Fruit fly (Drosophila melanogaster) whole organism, wandering third instar larva: ENCODE data around the gene PIG-L.

Experiments
- Abd-B ChIP-seq: fragments of >200 bp; optimal IDR thresholded peaks from 2 replicates; lab custom pipeline; 2017; ENCODE audit warnings: missing biosample characterization, missing genetic modification characterization
- CG32264 ChIP-seq: fragments of 200-800 bp; sonication (Bioruptor generic); optimal IDR thresholded peaks from 2 replicates; lab custom pipeline; 2016; ENCODE audit warnings: missing biosample characterization, missing genetic modification characterization
- CG9705 ChIP-seq: fragments of 200-800 bp; sonication (Bioruptor generic); optimal IDR thresholded peaks from 2 replicates; lab custom pipeline; 2018; ENCODE audit warnings: missing biosample characterization, mild to moderate bottlenecking, missing genetic modification characterization
- CrebA ChIP-seq: fragments of 200-800 bp; sonication (Bioruptor generic); optimal IDR thresholded peaks from 2 replicates; lab custom pipeline; 2016; ENCODE audit warnings: missing biosample characterization, mild to moderate bottlenecking, missing genetic modification characterization, borderline replicate concordance
- Dfd ChIP-seq: fragments of >200 bp; optimal IDR thresholded peaks from 2 replicates; lab custom pipeline; 2017; ENCODE audit warnings: missing biosample characterization, missing genetic modification characterization
- Dif ChIP-seq: fragments of 200-275, 200-300 bp; sonication (Bioruptor generic); optimal IDR thresholded peaks from 2 replicates; lab custom pipeline; 2018; ENCODE audit warnings: missing biosample characterization, missing genetic modification characterization; ENCODE audit not compliant: partially characterized antibody
- GATAd ChIP-seq: sonication (Bioruptor generic); optimal IDR thresholded peaks from 2 replicates; lab custom pipeline; 2016; ENCODE audit warnings: missing biosample characterization, missing genetic modification characterization
- HLH106 ChIP-seq: fragments of 200-800 bp; optimal IDR thresholded peaks from 3 replicates; lab custom pipeline; 2019; ENCODE audit warnings: missing biosample characterization, mild to moderate bottlenecking, missing genetic modification characterization, moderate library complexity
- Hnf4 ChIP-seq: fragments of 200-800 bp; sonication (Bioruptor generic); optimal IDR thresholded peaks from 2 replicates; lab custom pipeline; 2016; ENCODE audit warnings: missing biosample characterization, mild to moderate bottlenecking, missing genetic modification characterization
- Hr78 ChIP-seq: fragments of >200 bp; optimal IDR thresholded peaks from 2 replicates; lab custom pipeline; 2017; ENCODE audit warnings: missing biosample characterization, missing genetic modification characterization
- Hr83 ChIP-seq: fragments of 200-300 bp; sonication (Bioruptor generic); optimal IDR thresholded peaks from 2 replicates; lab custom pipeline; 2016; ENCODE audit warnings: missing biosample characterization, mild to moderate bottlenecking, missing genetic modification characterization, moderate library complexity; ENCODE audit not compliant: poor library complexity, severe bottlenecking
- Jra ChIP-seq: sonication (Bioruptor generic); optimal IDR thresholded peaks from 2 replicates; lab custom pipeline; 2016; ENCODE audit warnings: missing biosample characterization, missing genetic modification characterization
- Mio ChIP-seq: sonication (Bioruptor generic); optimal IDR thresholded peaks from 2 replicates; lab custom pipeline; 2016; ENCODE audit warnings: missing biosample characterization, missing genetic modification characterization
- Myc ChIP-seq: fragments of >200 bp; optimal IDR thresholded peaks from 2 replicates; lab custom pipeline; 2017
- N ChIP-seq: fragments of >200 bp; optimal IDR thresholded peaks from 2 replicates; lab custom pipeline; 2018; ENCODE audit warnings: missing biosample characterization, missing external identifiers, missing genetic modification characterization
- OdsH ChIP-seq: fragments of 200-800 bp; sonication (Bioruptor generic); optimal IDR thresholded peaks from 2 replicates; lab custom pipeline; 2016; ENCODE audit warnings: missing biosample characterization, mild to moderate bottlenecking, missing genetic modification characterization
- Rel ChIP-seq, 2 experiments: fragments of 200-800 bp; sonication (Bioruptor generic) in 1 of 2; optimal IDR thresholded peaks; 2 replicates in 1 of 2; 3 replicates in 1 of 2; lab custom pipeline; 2016 to 2019; ENCODE audit warnings: mild to moderate bottlenecking in 2 of 2, missing biosample characterization in 2 of 2, missing genetic modification characterization in 2 of 2, moderate library complexity in 1 of 2
- Sp1 ChIP-seq: fragments of 200-800 bp; sonication (Bioruptor generic); optimal IDR thresholded peaks from 3 replicates; lab custom pipeline; 2019; ENCODE audit warnings: missing biosample characterization, mild to moderate bottlenecking, missing genetic modification characterization, moderate library complexity
- Vsx2 ChIP-seq: fragments of 200-300, 225-300 bp; sonication (Bioruptor generic); optimal IDR thresholded peaks from 2 replicates; lab custom pipeline; 2018; ENCODE audit warnings: missing biosample characterization, missing genetic modification characterization; ENCODE audit not compliant: partially characterized antibody
- br ChIP-seq: fragments of 200-800 bp; sonication (Bioruptor generic); optimal IDR thresholded peaks from 2 replicates; lab custom pipeline; 2016; ENCODE audit warnings: missing biosample characterization, missing genetic modification characterization
- brk ChIP-seq: fragments of 200-800 bp; sonication (Bioruptor generic); optimal IDR thresholded peaks from 2 replicates; lab custom pipeline; 2016; ENCODE audit warnings: missing biosample characterization, mild to moderate bottlenecking, missing genetic modification characterization
- dl ChIP-seq, 2 experiments: fragments of 175-275, 200-275 bp in 1 of 2; fragments of 200-275 bp in 1 of 2; sonication (Bioruptor generic); optimal IDR thresholded peaks; lab custom pipeline; 2018; ENCODE audit warnings: mild to moderate bottlenecking in 2 of 2, missing biosample characterization in 2 of 2, missing genetic modification characterization in 2 of 2, moderate library complexity in 2 of 2; ENCODE audit not compliant: partially characterized antibody in 2 of 2, insufficient read depth in 1 of 2
- dmrt93B ChIP-seq: fragments of 200-800 bp; sonication (Bioruptor generic); optimal IDR thresholded peaks from 2 replicates; lab custom pipeline; 2018; ENCODE audit warnings: missing biosample characterization, mild to moderate bottlenecking, missing genetic modification characterization
- dsf ChIP-seq: sonication (Bioruptor generic); optimal IDR thresholded peaks from 2 replicates; lab custom pipeline; 2016; ENCODE audit warnings: missing biosample characterization, missing genetic modification characterization, borderline replicate concordance
- ey ChIP-seq: fragments of 200-800 bp; sonication (Bioruptor generic); optimal IDR thresholded peaks from 2 replicates; lab custom pipeline; 2016; ENCODE audit warnings: missing biosample characterization, missing genetic modification characterization
- foxo ChIP-seq, 2 experiments: fragments of 200-800 bp; sonication (Bioruptor generic); optimal IDR thresholded peaks; 2 replicates in 1 of 2; 3 replicates in 1 of 2; lab custom pipeline; 2016 to 2017; ENCODE audit warnings: missing biosample characterization in 2 of 2, missing genetic modification characterization in 2 of 2
- fru ChIP-seq: fragments of 200-800 bp; sonication (Bioruptor generic); optimal IDR thresholded peaks from 3 replicates; lab custom pipeline; 2016; ENCODE audit warnings: missing biosample characterization, mild to moderate bottlenecking, missing genetic modification characterization
- h ChIP-seq: fragments of 200-800 bp; sonication (Bioruptor generic); optimal IDR thresholded peaks from 3 replicates; lab custom pipeline; 2016; ENCODE audit warnings: missing biosample characterization, mild to moderate bottlenecking, missing genetic modification characterization
- jim ChIP-seq: fragments of 175-275, 200-325 bp; sonication (Bioruptor generic); optimal IDR thresholded peaks from 2 replicates; lab custom pipeline; 2016; ENCODE audit warnings: missing biosample characterization, mild to moderate bottlenecking, missing genetic modification characterization
- lola ChIP-seq: fragments of >200 bp; optimal IDR thresholded peaks from 2 replicates; lab custom pipeline; 2017; ENCODE audit warnings: missing biosample characterization, missing genetic modification characterization
- pan ChIP-seq: fragments of >200 bp; optimal IDR thresholded peaks from 2 replicates; lab custom pipeline; 2017
- psq ChIP-seq: fragments of 200-800 bp; sonication (Bioruptor generic); optimal IDR thresholded peaks from 3 replicates; lab custom pipeline; 2017; ENCODE audit warnings: missing biosample characterization, mild to moderate bottlenecking, missing genetic modification characterization, moderate library complexity
- rgr ChIP-seq: fragments of 200-800 bp; sonication (Bioruptor generic); optimal IDR thresholded peaks from 3 replicates; lab custom pipeline; 2016; ENCODE audit warnings: missing biosample characterization, mild to moderate bottlenecking, missing genetic modification characterization
- sage ChIP-seq: fragments of 200-800 bp; sonication (Bioruptor generic); optimal IDR thresholded peaks from 2 replicates; lab custom pipeline; 2016; ENCODE audit warnings: missing biosample characterization, mild to moderate bottlenecking, missing genetic modification characterization
- sv ChIP-seq: fragments of 200-800 bp; sonication (Bioruptor generic); optimal IDR thresholded peaks from 3 replicates; lab custom pipeline; 2016; ENCODE audit warnings: missing biosample characterization, missing genetic modification characterization
- tai ChIP-seq: sonication (Bioruptor generic); optimal IDR thresholded peaks from 2 replicates; lab custom pipeline; 2016; ENCODE audit warnings: missing biosample characterization, missing genetic modification characterization
- usp ChIP-seq: fragments of >200 bp; optimal IDR thresholded peaks from 2 replicates; lab custom pipeline; 2017; ENCODE audit warnings: missing biosample characterization, missing genetic modification characterization
- woc ChIP-seq: sonication (Bioruptor generic); optimal IDR thresholded peaks from 2 replicates; lab custom pipeline; 2016; ENCODE audit warnings: missing biosample characterization, mild to moderate bottlenecking, missing genetic modification characterization

The PIG-L gene

DNA sequence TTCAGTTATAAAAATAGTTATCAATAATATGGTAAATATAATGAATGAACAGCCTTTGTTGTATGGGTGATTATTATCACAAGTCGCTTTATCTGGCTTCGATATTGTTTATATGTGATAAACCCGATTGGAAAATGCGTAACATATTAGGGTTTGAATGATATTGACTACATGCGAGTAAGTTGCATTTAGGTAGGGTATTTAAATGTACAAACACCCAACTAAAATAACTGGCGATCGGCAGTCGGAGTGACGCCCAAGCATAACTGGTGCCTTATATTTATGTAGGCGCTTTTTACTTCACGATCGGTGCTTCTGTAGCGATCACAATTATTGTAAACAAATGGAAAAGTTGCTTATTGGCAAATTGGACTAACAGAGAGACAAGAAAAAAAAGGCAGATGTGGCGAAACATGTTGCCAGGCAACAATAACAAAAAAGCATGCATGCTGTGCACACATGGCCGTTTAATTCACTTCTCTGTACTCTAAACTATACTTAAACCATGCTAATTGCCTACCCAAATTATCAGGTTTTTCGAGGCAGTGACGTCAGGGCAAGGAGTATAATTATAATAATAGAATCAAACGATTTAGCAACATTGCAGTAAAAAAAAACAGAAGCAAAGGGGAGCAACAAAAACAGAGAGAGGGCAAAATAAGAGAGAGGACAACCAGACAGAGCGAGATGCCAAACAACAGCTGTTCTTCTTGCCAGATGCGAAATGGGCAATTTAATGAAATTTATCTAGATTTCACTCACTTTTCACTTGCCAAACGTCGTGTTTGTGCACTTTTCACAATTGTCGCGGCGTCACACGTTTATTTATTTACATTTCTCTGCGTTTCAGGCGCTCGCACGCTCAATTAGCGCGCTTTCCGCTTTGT, 13.5 kb downstream of the PIG-L start:
- TF ChIP-seq Sp1 (GFP tag; lab: Kevin White, UChicago) = no peak
- TF ChIP-seq OdsH (GFP tag; lab: Kevin White, UChicago) = no peak
- TF ChIP-seq N = no peak
- TF ChIP-seq tai (GFP tag; lab: Kevin White, UChicago) = no peak
- TF ChIP-seq lola (GFP tag; lab: Kevin White, UChicago) = no peak
- no peak for TF ChIP-seq CrebA
- no peak for TF ChIP-seq jim (GFP tag; lab: Kevin White, UChicago)
- no peak for TF ChIP-seq Jra (GFP tag; lab: Kevin White, UChicago)
- no peak for TF ChIP-seq usp
- no peak for TF ChIP-seq brk (GFP tag; lab: Kevin White, UChicago)

dm6 chr3R:20006617-20007016, 14.5 kb downstream of the PIG-L start:
- no peak for TF ChIP-seq Myc
- no peak for TF ChIP-seq Rel (GFP tag; optimal IDR thresholded peaks at IDR 0.05; lab: Kevin White, UChicago)
- TF ChIP-seq Rel (tag; optimal IDR thresholded peaks at IDR 0.05; lab: Kevin White, UChicago) = no peak
- TF ChIP-seq Dif = no peak
- no peak for TF ChIP-seq tai (GFP tag; lab: Kevin White, UChicago)
- no peak for TF ChIP-seq psq
- TF ChIP-seq OdsH (GFP tag; lab: Kevin White, UChicago) = no peak
- no peak for TF ChIP-seq Dfd (GFP tag; lab: Kevin White, UChicago)
- no peak for TF ChIP-seq Vsx2 (GFP tag; lab: Kevin White, UChicago)
- no peak for TF ChIP-seq jim (GFP tag; lab: Kevin White, UChicago)
- no peak for TF ChIP-seq sage (GFP tag; lab: Kevin White, UChicago)
- no peak for TF ChIP-seq Mio
- TF ChIP-seq sv (GFP tag; lab: Kevin White, UChicago) = no peak
- no peak for TF ChIP-seq h (GFP tag; lab: Kevin White, UChicago)
- no peak for TF ChIP-seq dmrt93B (GFP tag; lab: Kevin White, UChicago)
- no peak for TF ChIP-seq Sp1 (GFP tag; lab: Kevin White, UChicago)
- TF ChIP-seq CG9705 (GFP tag; lab: Kevin White, UChicago) = no peak
- no peak for TF ChIP-seq HLH106
- no peak for TF ChIP-seq ey (GFP tag; lab: Kevin White, UChicago)

DNA sequence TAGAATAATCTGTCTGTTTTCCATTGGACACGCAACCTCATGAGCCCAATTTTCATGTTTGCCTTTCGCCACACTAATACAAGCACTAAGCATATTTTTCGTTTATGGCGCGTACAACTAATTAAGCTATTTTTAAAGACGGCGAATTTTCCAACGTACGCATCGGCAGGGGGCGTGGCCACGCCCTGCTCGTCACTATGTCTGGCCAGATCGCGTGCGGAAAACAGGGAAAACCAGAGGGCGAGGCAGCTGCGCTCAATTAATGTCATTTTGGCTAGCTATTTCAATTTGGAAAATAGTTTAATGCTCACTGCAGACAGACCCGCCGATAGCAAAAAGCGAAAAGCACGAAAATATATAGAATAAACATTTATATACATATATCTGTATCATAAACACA, 16.4 kb downstream of the PIG-L start:
- TF ChIP-seq br (GFP tag; lab: Kevin White, UChicago) = no peak
- TF ChIP-seq dl (GFP tag; optimal IDR thresholded peaks at IDR 0.05; lab: Kevin White, UChicago; ENCODE audit: insufficient read depth in 1 of 2, partially characterized antibody in 2 of 2) = no peak
- TF ChIP-seq h (GFP tag; lab: Kevin White, UChicago) = no peak

DNA sequence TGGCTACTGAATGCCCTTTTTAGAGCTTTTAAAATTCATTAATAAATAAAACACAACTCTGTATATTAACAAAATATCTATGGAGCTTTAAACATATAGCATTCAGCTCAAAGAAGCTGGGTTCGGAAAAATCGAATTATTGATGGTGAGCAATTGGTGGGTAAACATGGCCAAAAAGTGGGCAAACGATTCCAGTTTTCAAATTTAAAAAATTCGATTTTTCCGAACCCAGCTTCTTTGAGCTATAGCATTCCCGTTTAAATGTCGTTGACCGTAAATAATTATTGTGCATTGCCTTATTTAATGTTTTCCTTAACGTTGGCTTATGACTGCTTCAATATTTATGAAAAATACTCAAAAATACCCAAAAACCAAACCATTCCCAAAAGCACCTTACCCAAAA, 19.5 kb downstream of the PIG-L start:
- TF ChIP-seq Hr78 (no peak), tai (GFP tag; lab: Kevin White, UChicago) (no peak), woc (GFP tag; lab: Kevin White, UChicago) (peak; percentile 78), Myc (no peak), CG32264 (GFP tag; lab: Kevin White, UChicago) (no peak), jim (GFP tag; lab: Kevin White, UChicago) (no peak), Dfd (GFP tag; lab: Kevin White, UChicago) (no peak), brk (GFP tag; lab: Kevin White, UChicago) (no peak), lola (GFP tag; lab: Kevin White, UChicago) (no peak), CrebA (no peak), h (GFP tag; lab: Kevin White, UChicago) (peak; percentile 23), Jra (GFP tag; lab: Kevin White, UChicago) (no peak), HLH106 (peak; percentile 38), usp (no peak), dsf (no peak), Abd-B (GFP tag; lab: Kevin White, UChicago) (no peak), Hnf4 (GFP tag; lab: Kevin White, UChicago) (peak; percentile 6), dmrt93B (GFP tag; lab: Kevin White, UChicago) (peak; percentile 26), Dif (no peak), psq (peak; percentile 37), sage (GFP tag; lab: Kevin White, UChicago) (no peak), dl (GFP tag; optimal IDR thresholded peaks at IDR 0.05; lab: Kevin White, UChicago; ENCODE audit: insufficient read depth in 1 of 2, partially characterized antibody in 2 of 2) (no peak), foxo (GFP tag; optimal IDR thresholded peaks at IDR 0.05; lab: Kevin White, UChicago) (peak in 1 of 2 experiments; percentile 31), GATAd (GFP tag; lab: Kevin White, UChicago) (no peak), Sp1 (GFP tag; lab: Kevin White, UChicago) (peak; percentile 43), sv (GFP tag; lab: Kevin White, UChicago) (no peak), N (no peak), Vsx2 (GFP tag; lab: Kevin White, UChicago) (no peak), Hr83 (GFP tag; lab: Kevin White, UChicago) (no peak), pan (lab: Kevin White, UChicago) (no peak), rgr (GFP tag; lab: Kevin White, UChicago) (peak; percentile 17), fru (GFP tag; lab: Kevin White, UChicago) (peak; percentile 44), br (GFP tag; lab: Kevin White, UChicago) (peak; percentile 8), Mio (no peak), OdsH (GFP tag; lab: Kevin White, UChicago) (peak; percentile 9)
